Worm (Caenorhabditis elegans) whole organism, L1 larva: Measurements from ENCODE around the gene F09G2.1.

ENCODE experiments used
- C04F5.9 ChIP-seq: sonication (generic microtip); optimal IDR thresholded peaks from 2 replicates; lab custom pipeline; 2016; ENCODE audit warnings: missing genetic modification characterization, missing compliant biosample characterization
- C16A3.4 ChIP-seq: fragments of 150-350 bp; optimal IDR thresholded peaks from 2 replicates; lab custom pipeline; 2014; ENCODE audit warnings: missing biosample characterization, missing genetic modification characterization
- C34B4.2 ChIP-seq: sonication (generic microtip); optimal IDR thresholded peaks from 2 replicates; lab custom pipeline; 2017; ENCODE audit warnings: mild to moderate bottlenecking, missing genetic modification characterization, missing compliant biosample characterization
- F16B12.6 ChIP-seq: fragments of 150-350 bp; optimal IDR thresholded peaks from 2 replicates; lab custom pipeline; 2014; ENCODE audit warnings: missing biosample characterization, missing genetic modification characterization
- aly-2 ChIP-seq: fragments of 150-350 bp; optimal IDR thresholded peaks from 2 replicates; lab custom pipeline; 2014; ENCODE audit warnings: missing biosample characterization, missing genetic modification characterization
- blmp-1 ChIP-seq: fragments of 150-350 bp; optimal IDR thresholded peaks from 2 replicates; lab custom pipeline; 2014; ENCODE audit warnings: missing biosample characterization, missing genetic modification characterization
- ceh-63 ChIP-seq: fragments of 200-800 bp; sonication (Bioruptor generic); optimal IDR thresholded peaks from 2 replicates; lab custom pipeline; 2018; ENCODE audit warnings: mild to moderate bottlenecking, missing genetic modification characterization, missing compliant biosample characterization
- ces-1 ChIP-seq: fragments of 150-350 bp; optimal IDR thresholded peaks from 2 replicates; lab custom pipeline; 2014; ENCODE audit warnings: missing biosample characterization, missing genetic modification reagents, missing genetic modification characterization
- dpl-1 ChIP-seq, 3 experiments: fragments of 150-350 bp in 2 of 3; sonication (generic microtip) in 1 of 3; optimal IDR thresholded peaks; 2 replicates each; lab custom pipeline; 2014 to 2017; ENCODE audit warnings: missing biosample characterization in 3 of 3, missing genetic modification characterization in 3 of 3, missing genetic modification reagents in 3 of 3
- efl-1 ChIP-seq, 4 experiments: fragments of 150-350 bp; optimal IDR thresholded peaks in 3 of 4; peaks in 1 of 4; 1 replicate in 1 of 4; 2 replicates in 3 of 4; lab custom pipeline; 2014; ENCODE audit warnings: missing biosample characterization in 2 of 4, missing genetic modification characterization in 2 of 4, missing genetic modification reagents in 2 of 4
- efl-3 ChIP-seq: fragments of 200-800 bp; sonication (Bioruptor generic); optimal IDR thresholded peaks from 2 replicates; lab custom pipeline; 2018; ENCODE audit warnings: mild to moderate bottlenecking, missing genetic modification characterization, missing compliant biosample characterization
- egl-13 ChIP-seq: sonication (generic microtip); optimal IDR thresholded peaks from 2 replicates; lab custom pipeline; 2016; ENCODE audit warnings: missing genotype, missing genetic modification reagents, missing genetic modification characterization, missing compliant biosample characterization
- elt-2 ChIP-seq: sonication (generic microtip); optimal IDR thresholded peaks from 2 replicates; lab custom pipeline; 2016; ENCODE audit warnings: missing genetic modification characterization, mild to moderate bottlenecking, inconsistent platforms, missing compliant biosample characterization, missing genetic modification reagents
- ets-5 ChIP-seq: fragments of 200-800 bp; sonication (Bioruptor generic); IDR thresholded peaks from 2 replicates; pipeline ENCODE4 v1.3.6; 2022; ENCODE audit warnings: missing genetic modification characterization, missing compliant biosample characterization
- fkh-8 ChIP-seq: sonication (generic microtip); optimal IDR thresholded peaks from 2 replicates; lab custom pipeline; 2016; ENCODE audit warnings: mild to moderate bottlenecking, missing genetic modification characterization, missing compliant biosample characterization
- fos-1 ChIP-seq: fragments of 150-350 bp; optimal IDR thresholded peaks from 2 replicates; lab custom pipeline; 2014; ENCODE audit warnings: missing biosample characterization, missing genetic modification characterization
- hlh-4 ChIP-seq: sonication (generic microtip); optimal IDR thresholded peaks from 2 replicates; lab custom pipeline; 2016; ENCODE audit warnings: mild to moderate bottlenecking, missing genetic modification characterization, missing compliant biosample characterization
- hpl-2 ChIP-seq: fragments of 150-350 bp; optimal IDR thresholded peaks from 2 replicates; lab custom pipeline; 2014; ENCODE audit warnings: missing biosample characterization, missing genetic modification reagents, missing genetic modification characterization
- irx-1 ChIP-seq: sonication (generic microtip); optimal IDR thresholded peaks from 2 replicates; lab custom pipeline; 2016; ENCODE audit warnings: missing genetic modification characterization, missing compliant biosample characterization
- lir-3 ChIP-seq: sonication (generic microtip); optimal IDR thresholded peaks from 2 replicates; lab custom pipeline; 2016; ENCODE audit warnings: mild to moderate bottlenecking, missing genetic modification characterization, moderate library complexity, missing compliant biosample characterization; ENCODE audit not compliant: poor library complexity
- lsy-2 ChIP-seq, 2 experiments: fragments of 150-350 bp; optimal IDR thresholded peaks; 2 replicates each; lab custom pipeline; 2014; ENCODE audit warnings: missing biosample characterization in 2 of 2, missing genetic modification characterization in 2 of 2
- mab-9 ChIP-seq: fragments of 200-800 bp; sonication (Bioruptor generic); IDR thresholded peaks from 2 replicates; pipeline ENCODE4 v1.3.6; 2022; ENCODE audit warnings: missing genetic modification reagents, missing genetic modification characterization, missing compliant biosample characterization
- mdl-1 ChIP-seq, 2 experiments: fragments of 150-350 bp; optimal IDR thresholded peaks; 2 replicates each; lab custom pipeline; 2014 to 2017; ENCODE audit warnings: missing biosample characterization in 2 of 2, missing genetic modification characterization in 2 of 2, inconsistent platforms in 1 of 2
- mef-2 ChIP-seq: fragments of 150-350 bp; optimal IDR thresholded peaks from 2 replicates; lab custom pipeline; 2014; ENCODE audit warnings: missing biosample characterization, missing genetic modification characterization
- mep-1 ChIP-seq: fragments of 150-350 bp; optimal IDR thresholded peaks from 2 replicates; lab custom pipeline; 2014; ENCODE audit warnings: missing biosample characterization, missing genetic modification characterization
- nhr-12 ChIP-seq: sonication (generic microtip); optimal IDR thresholded peaks from 2 replicates; lab custom pipeline; 2017; ENCODE audit warnings: missing biosample characterization, missing genetic modification characterization
- nhr-19 ChIP-seq: fragments of 200-800 bp; sonication (Bioruptor generic); conservative IDR thresholded peaks from 2 replicates; pipeline ENCODE4 v1.3.6; 2022; ENCODE audit warnings: missing genetic modification characterization, missing compliant biosample characterization
- nhr-20 ChIP-seq: sonication (generic microtip); optimal IDR thresholded peaks from 2 replicates; lab custom pipeline; 2016; ENCODE audit warnings: mild to moderate bottlenecking, missing genetic modification characterization, missing compliant biosample characterization
- nhr-28 ChIP-seq: fragments of 150-350 bp; optimal IDR thresholded peaks from 2 replicates; lab custom pipeline; 2014; ENCODE audit warnings: missing biosample characterization, missing genetic modification characterization
- nhr-47 ChIP-seq: sonication (generic microtip); optimal IDR thresholded peaks from 2 replicates; lab custom pipeline; 2016; ENCODE audit warnings: mild to moderate bottlenecking, missing genetic modification characterization, moderate library complexity, missing compliant biosample characterization
- nhr-84 ChIP-seq: sonication (generic microtip); optimal IDR thresholded peaks from 2 replicates; lab custom pipeline; 2017; ENCODE audit warnings: missing biosample characterization, missing genetic modification characterization
- pax-3 ChIP-seq: fragments of 200-800 bp; sonication (Bioruptor generic); optimal IDR thresholded peaks from 2 replicates; lab custom pipeline; 2018; ENCODE audit warnings: mild to moderate bottlenecking, missing genetic modification characterization, moderate library complexity, missing compliant biosample characterization
- pqm-1 ChIP-seq: sonication (generic microtip); optimal IDR thresholded peaks from 3 replicates; lab custom pipeline; 2017; ENCODE audit warnings: missing biosample characterization, missing genetic modification characterization
- snpc-4 ChIP-seq: fragments of 150-350 bp; optimal IDR thresholded peaks from 2 replicates; lab custom pipeline; 2014; ENCODE audit warnings: missing biosample characterization, missing genetic modification characterization
- sox-4 ChIP-seq: sonication (generic microtip); optimal IDR thresholded peaks from 2 replicates; lab custom pipeline; 2016; ENCODE audit warnings: missing genetic modification characterization, missing compliant biosample characterization
- sptf-1 ChIP-seq: fragments of 150-350 bp; optimal IDR thresholded peaks from 2 replicates; lab custom pipeline; 2014; ENCODE audit warnings: missing biosample characterization, missing genetic modification characterization
- sup-37 ChIP-seq: fragments of 200-800 bp; sonication (Bioruptor generic); optimal IDR thresholded peaks from 2 replicates; lab custom pipeline; 2018; ENCODE audit warnings: mild to moderate bottlenecking, missing genetic modification characterization, missing compliant biosample characterization
- tlp-1 ChIP-seq: fragments of 150-350 bp; optimal IDR thresholded peaks from 2 replicates; lab custom pipeline; 2014; ENCODE audit warnings: missing biosample characterization, missing genetic modification characterization
- unc-62 ChIP-seq: fragments of 150-350 bp; optimal IDR thresholded peaks from 2 replicates; lab custom pipeline; 2014; ENCODE audit warnings: missing biosample characterization, missing genetic modification reagents, missing genetic modification characterization
- unc-86 ChIP-seq: sonication (generic microtip); optimal IDR thresholded peaks from 2 replicates; lab custom pipeline; 2016; ENCODE audit warnings: missing genetic modification characterization, missing compliant biosample characterization
- unc-98 ChIP-seq: fragments of 200-800 bp; sonication (Bioruptor generic); IDR thresholded peaks from 2 replicates; pipeline ENCODE4 v1.3.6; 2022; ENCODE audit warnings: missing genetic modification characterization, missing compliant biosample characterization
- xbp-1 ChIP-seq: sonication (generic microtip); optimal IDR thresholded peaks from 2 replicates; lab custom pipeline; 2016; ENCODE audit warnings: missing genetic modification characterization, missing compliant biosample characterization
- zag-1 ChIP-seq: fragments of 150-350 bp; optimal IDR thresholded peaks from 2 replicates; lab custom pipeline; 2014; ENCODE audit warnings: missing biosample characterization, missing genetic modification characterization
- zip-4 ChIP-seq: fragments of 200-800 bp; sonication (Bioruptor generic); optimal IDR thresholded peaks from 2 replicates; lab custom pipeline; 2018; ENCODE audit warnings: mild to moderate bottlenecking, missing genetic modification characterization, moderate library complexity, missing compliant biosample characterization
- ztf-11 ChIP-seq, 2 experiments: sonication (generic microtip); optimal IDR thresholded peaks; 2 replicates each; lab custom pipeline; 2016 to 2017; ENCODE audit warnings: missing genetic modification characterization in 2 of 2, missing biosample characterization in 1 of 2, missing compliant biosample characterization in 1 of 2

F09G2.1 gene

DNA sequence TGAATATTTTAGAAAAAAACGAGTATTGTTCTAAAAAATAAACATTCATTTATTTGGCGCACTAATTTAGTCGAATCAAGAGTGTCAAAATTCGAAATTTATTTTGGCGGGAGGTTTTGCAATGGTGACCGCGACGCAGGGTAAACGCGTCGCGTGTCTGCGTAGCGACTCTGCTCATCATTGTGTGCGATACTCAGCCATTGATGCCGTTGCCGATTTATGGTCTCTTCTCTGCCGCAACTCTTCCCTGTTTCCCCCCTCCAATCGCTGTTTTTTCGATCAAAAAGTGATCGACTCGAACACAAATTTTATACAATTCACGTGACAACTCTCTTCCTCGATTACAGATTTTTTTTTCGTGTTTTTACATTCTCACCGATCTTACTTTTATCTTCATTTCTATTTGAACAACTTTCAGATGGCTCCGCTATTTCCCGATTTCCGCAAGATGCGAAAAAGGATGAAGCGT is 3.5 kb upstream of the F09G2.1 start, which contains the start of gene F09G2.2 (continued):
- TF ChIP-seq mdl-1 (tag; optimal IDR thresholded peaks at IDR 0.05; lab: Kevin White, UChicago): peak in 1 of 2 experiments; percentile 90
- TF ChIP-seq lir-3: peak; percentile 29
- peak; percentile 95 for TF ChIP-seq C16A3.4 (tag; lab: Kevin White, UChicago)
- peak; percentile 91 for TF ChIP-seq efl-1 (optimal IDR thresholded peaks at IDR 0.05; lab: Kevin White, UChicago)
- peak; percentile 89 to 99 for TF ChIP-seq efl-1 (GFP tag; optimal IDR thresholded peaks at IDR 0.05 in 1 of 2; lab: Kevin White, UChicago)
- peak; percentile 30 for TF ChIP-seq sup-37 (GFP tag; lab: Kevin White, UChicago)
- peak; percentile 82 for TF ChIP-seq irx-1
- peak; percentile 95 for TF ChIP-seq mep-1 (tag; lab: Kevin White, UChicago)
- TF ChIP-seq sox-4 (tag; lab: Kevin White, UChicago): no peak
- TF ChIP-seq mab-9: peak; percentile 60
- TF ChIP-seq zag-1 (tag; lab: Kevin White, UChicago): no peak
- no peak for TF ChIP-seq C34B4.2 (tag; lab: Kevin White, UChicago)
- peak; percentile 92 to 93 (median 92) for TF ChIP-seq dpl-1 (GFP tag; optimal IDR thresholded peaks at IDR 0.05; lab: Kevin White, UChicago)
- TF ChIP-seq egl-13 (tag; lab: Kevin White, UChicago): peak; percentile 74
- peak; percentile 77 for TF ChIP-seq blmp-1
- no peak for TF ChIP-seq nhr-84 (tag; lab: Kevin White, UChicago)
- TF ChIP-seq fos-1: peak; percentile 83
- no peak for TF ChIP-seq sptf-1 (tag; lab: Kevin White, UChicago)
- TF ChIP-seq hlh-4: no peak
- TF ChIP-seq efl-3 (GFP tag; lab: Kevin White, UChicago): no peak
- TF ChIP-seq hpl-2: peak; percentile 52
- peak; percentile 78 for TF ChIP-seq elt-2 (tag; lab: Kevin White, UChicago)
- peak; percentile 83 for TF ChIP-seq unc-86
- TF ChIP-seq xbp-1: peak; percentile 94
- TF ChIP-seq zip-4 (GFP tag; lab: Kevin White, UChicago): peak; percentile 73
- TF ChIP-seq nhr-20 (tag; lab: Kevin White, UChicago): peak; percentile 94
- no peak for TF ChIP-seq nhr-28 (tag; lab: Kevin White, UChicago)
- TF ChIP-seq nhr-19 (GFP tag; lab: Robert Waterston, UW): peak; percentile 94
- TF ChIP-seq unc-98 (GFP tag; lab: Robert Waterston, UW): peak; percentile 66; the same call in 1 of the 2 replicates
- peak; percentile 91 for TF ChIP-seq nhr-47 (tag; lab: Kevin White, UChicago)
- TF ChIP-seq ceh-63 (GFP tag; lab: Kevin White, UChicago): no peak
- no peak for TF ChIP-seq ets-5 (GFP tag; lab: Robert Waterston, UW)
- peak; percentile 60 for TF ChIP-seq pax-3 (tag; lab: Kevin White, UChicago)
- TF ChIP-seq ces-1 (GFP tag; lab: Kevin White, UChicago): no peak
- peak; percentile 62 for TF ChIP-seq mef-2 (tag; lab: Kevin White, UChicago)
- peak; percentile 90 for TF ChIP-seq fkh-8 (tag; lab: Kevin White, UChicago)
- peak in 1 of 2 experiments; percentile 75 for TF ChIP-seq ztf-11 (tag; optimal IDR thresholded peaks at IDR 0.05; lab: Kevin White, UChicago)
- no peak for TF ChIP-seq nhr-12
- no peak for TF ChIP-seq unc-62 (GFP tag; lab: Kevin White, UChicago)
- TF ChIP-seq C04F5.9: peak; percentile 22
- TF ChIP-seq snpc-4 (tag; lab: Kevin White, UChicago): peak; percentile 62
- TF ChIP-seq pqm-1 (tag; lab: Kevin White, UChicago): no peak
- TF ChIP-seq F16B12.6 (tag; lab: Kevin White, UChicago): peak; percentile 62
- peak; percentile 46 for TF ChIP-seq aly-2 (tag; lab: Kevin White, UChicago)
- peak; percentile 90 to 95 for TF ChIP-seq lsy-2 (tag; optimal IDR thresholded peaks at IDR 0.05; lab: Kevin White, UChicago)
- no peak for TF ChIP-seq tlp-1 (tag; lab: Kevin White, UChicago)
